Fruit fly (Drosophila melanogaster) whole organism, embryonic: ENCODE data around the gene ATPsynO.

ENCODE experiments used
- Awh ChIP-seq: fragments of 200-800 bp; sonication (Bioruptor generic); IDR thresholded peaks from 2 replicates; pipeline ENCODE4, ENCODE4 v1.3.6; 2022; ENCODE audit warnings: missing biosample characterization, missing genetic modification characterization
- Bteb2 ChIP-seq: fragments of 200-800 bp; sonication (Bioruptor generic); optimal IDR thresholded peaks from 2 replicates; lab custom pipeline; 2016; ENCODE audit warnings: missing biosample characterization, missing genetic modification characterization
- CG10147 ChIP-seq: fragments of 200-800 bp; sonication (Bioruptor generic); optimal IDR thresholded peaks from 2 replicates; lab custom pipeline; 2019; ENCODE audit warnings: missing biosample characterization, mild to moderate bottlenecking, missing genetic modification characterization, moderate library complexity
- CG10209 ChIP-seq: fragments of 200-800 bp; sonication (Bioruptor generic); optimal IDR thresholded peaks from 3 replicates; lab custom pipeline; 2017; ENCODE audit warnings: missing biosample characterization, mild to moderate bottlenecking, missing genetic modification characterization, missing genetic modification reagents
- CG1024 ChIP-seq: fragments of 200-800 bp; sonication (Bioruptor generic); IDR thresholded peaks from 2 replicates; pipeline ENCODE4 v1.3.6; 2022; ENCODE audit warnings: missing biosample characterization, missing genetic modification characterization
- CG10267 ChIP-seq: fragments of 200-800 bp; sonication (Bioruptor generic); optimal IDR thresholded peaks from 2 replicates; lab custom pipeline; 2018; ENCODE audit warnings: missing biosample characterization, mild to moderate bottlenecking, missing genetic modification characterization, moderate library complexity
- CG11093 ChIP-seq: fragments of 200-800 bp; sonication (Bioruptor generic); IDR thresholded peaks from 3 replicates; pipeline ENCODE4 v1.3.6; 2022; ENCODE audit warnings: missing biosample characterization, missing genetic modification characterization
- CG11723 ChIP-seq: fragments of 200-800 bp; sonication (Bioruptor generic); optimal IDR thresholded peaks from 2 replicates; lab custom pipeline; 2017; ENCODE audit warnings: missing biosample characterization, mild to moderate bottlenecking, missing genetic modification characterization
- CG13775 ChIP-seq: fragments of 200-800 bp; sonication (Bioruptor generic); optimal IDR thresholded peaks from 3 replicates; lab custom pipeline; 2017; ENCODE audit warnings: missing biosample characterization, mild to moderate bottlenecking, missing genetic modification characterization
- CG15269 ChIP-seq: fragments of 200-800 bp; sonication (Bioruptor generic); optimal IDR thresholded peaks from 2 replicates; lab custom pipeline; 2018; ENCODE audit warnings: missing biosample characterization, mild to moderate bottlenecking, missing genetic modification characterization, moderate library complexity
- CG17328 ChIP-seq: fragments of 200-800 bp; sonication (Bioruptor generic); IDR thresholded peaks from 2 replicates; pipeline ENCODE4 v1.3.6; 2022; ENCODE audit warnings: missing biosample characterization, missing genetic modification characterization
- CG18476 ChIP-seq: fragments of 200-800 bp; sonication (Bioruptor generic); optimal IDR thresholded peaks from 2 replicates; lab custom pipeline; 2016; ENCODE audit warnings: missing biosample characterization, mild to moderate bottlenecking, missing genetic modification characterization
- CG2120 ChIP-seq: fragments of 200-800 bp; sonication (Bioruptor generic); optimal IDR thresholded peaks from 3 replicates; lab custom pipeline; 2016; ENCODE audit warnings: missing biosample characterization, missing genetic modification characterization
- CG3281 ChIP-seq: fragments of 200-800 bp; sonication (Bioruptor generic); optimal IDR thresholded peaks from 3 replicates; lab custom pipeline; 2017; ENCODE audit warnings: missing biosample characterization, mild to moderate bottlenecking, missing genetic modification characterization
- CG3407 ChIP-seq: fragments of 200-800 bp; sonication (Bioruptor generic); optimal IDR thresholded peaks from 2 replicates; lab custom pipeline; 2018; ENCODE audit warnings: missing biosample characterization, mild to moderate bottlenecking, missing genetic modification characterization
- CG4424 ChIP-seq: fragments of 200-800 bp; sonication (Bioruptor generic); optimal IDR thresholded peaks from 3 replicates; lab custom pipeline; 2016; ENCODE audit warnings: missing biosample characterization, missing genetic modification characterization
- CG6254 ChIP-seq: fragments of 200-800 bp; sonication (Bioruptor generic); optimal IDR thresholded peaks from 3 replicates; lab custom pipeline; 2017; ENCODE audit warnings: mild to moderate bottlenecking, missing biosample characterization, missing genetic modification reagents, missing genetic modification characterization
- CG7357 ChIP-seq: fragments of 200-800 bp; sonication (Bioruptor generic); IDR thresholded peaks from 3 replicates; pipeline ENCODE4 v1.3.6; 2022; ENCODE audit warnings: missing biosample characterization, missing genetic modification characterization
- CG9797 ChIP-seq: fragments of 200-800 bp; sonication (Bioruptor generic); optimal IDR thresholded peaks from 3 replicates; lab custom pipeline; 2018; ENCODE audit warnings: missing biosample characterization, mild to moderate bottlenecking, missing genetic modification characterization
- Fer3 ChIP-seq: fragments of 200-800 bp; sonication (Bioruptor generic); optimal IDR thresholded peaks from 2 replicates; lab custom pipeline; 2018; ENCODE audit warnings: missing biosample characterization, mild to moderate bottlenecking, missing genetic modification characterization, moderate library complexity
- HLH3B ChIP-seq: fragments of 200-800 bp; sonication (Bioruptor generic); IDR thresholded peaks from 2 replicates; pipeline ENCODE4 v1.3.6; 2022; ENCODE audit warnings: missing biosample characterization, missing genetic modification characterization
- Jarid2 ChIP-seq: fragments of 200-800 bp; sonication (Bioruptor generic); optimal IDR thresholded peaks from 3 replicates; lab custom pipeline; 2017; ENCODE audit warnings: mild to moderate bottlenecking, missing biosample characterization, missing genetic modification reagents, missing genetic modification characterization
- MESR4 ChIP-seq: fragments of 200-800 bp; sonication (Bioruptor generic); optimal IDR thresholded peaks from 2 replicates; lab custom pipeline; 2018; ENCODE audit warnings: missing biosample characterization, mild to moderate bottlenecking, missing genetic modification characterization, moderate library complexity
- Max ChIP-seq: fragments of 200-800 bp; sonication (Bioruptor generic); optimal IDR thresholded peaks from 2 replicates; lab custom pipeline; 2016; ENCODE audit warnings: missing biosample characterization, mild to moderate bottlenecking, missing genetic modification characterization
- Meics ChIP-seq: fragments of 200-800 bp; sonication (Bioruptor generic); optimal IDR thresholded peaks from 2 replicates; lab custom pipeline; 2017; ENCODE audit warnings: missing biosample characterization, mild to moderate bottlenecking, missing genetic modification characterization
- NK7.1 ChIP-seq: fragments of 200-800 bp; sonication (Bioruptor generic); optimal IDR thresholded peaks from 3 replicates; lab custom pipeline; 2016; ENCODE audit warnings: missing biosample characterization, missing genetic modification characterization
- Trl ChIP-seq, 3 experiments: fragments of >200 bp in 2 of 3; fragments of 200-800 bp in 1 of 3; sonication (Bioruptor generic) in 1 of 3; optimal IDR thresholded peaks; 2 replicates in 1 of 3; 3 replicates in 2 of 3; lab custom pipeline; 2016 to 2017; ENCODE audit warnings: missing biosample characterization in 1 of 3, missing genetic modification characterization in 1 of 3
- al ChIP-seq: fragments of 200-800 bp; sonication (Bioruptor generic); IDR thresholded peaks from 2 replicates; pipeline ENCODE4 v1.3.6; 2022; ENCODE audit warnings: missing biosample characterization, missing genetic modification characterization
- caup ChIP-seq: fragments of 200-800 bp; sonication (Bioruptor generic); optimal IDR thresholded peaks from 3 replicates; lab custom pipeline; 2017; ENCODE audit warnings: missing biosample characterization, mild to moderate bottlenecking, missing genetic modification characterization, moderate library complexity; ENCODE audit not compliant: severe bottlenecking
- dpn ChIP-seq, 2 experiments: fragments of 200-800 bp; sonication (Bioruptor generic); optimal IDR thresholded peaks; 3 replicates each; lab custom pipeline; 2016; ENCODE audit warnings: missing biosample characterization in 2 of 2, missing genetic modification characterization in 2 of 2
- fd96Cb ChIP-seq: fragments of 200-800 bp; sonication (Bioruptor generic); optimal IDR thresholded peaks from 2 replicates; lab custom pipeline; 2018; ENCODE audit warnings: missing biosample characterization, mild to moderate bottlenecking, missing genetic modification characterization, moderate library complexity
- gem ChIP-seq: fragments of 200-800 bp; sonication (Bioruptor generic); optimal IDR thresholded peaks from 2 replicates; lab custom pipeline; 2019; ENCODE audit warnings: missing biosample characterization, mild to moderate bottlenecking, missing genetic modification characterization, moderate library complexity
- gsb-n ChIP-seq: fragments of 200-800 bp; sonication (Bioruptor generic); optimal IDR thresholded peaks from 3 replicates; lab custom pipeline; 2018; ENCODE audit warnings: missing biosample characterization, mild to moderate bottlenecking, missing genetic modification characterization
- lab ChIP-seq: fragments of 200-800 bp; sonication (Bioruptor generic); optimal IDR thresholded peaks from 3 replicates; lab custom pipeline; 2017; ENCODE audit warnings: missing biosample characterization, missing genetic modification characterization, mild to moderate bottlenecking, moderate library complexity, missing genetic modification reagents
- lbe ChIP-seq: fragments of 200-800 bp; sonication (Bioruptor generic); optimal IDR thresholded peaks from 2 replicates; lab custom pipeline; 2016; ENCODE audit warnings: missing biosample characterization, mild to moderate bottlenecking, missing genetic modification characterization
- nmo ChIP-seq: fragments of 200-800 bp; sonication (Bioruptor generic); optimal IDR thresholded peaks from 2 replicates; lab custom pipeline; 2018; ENCODE audit warnings: missing biosample characterization, mild to moderate bottlenecking, missing genetic modification characterization, moderate library complexity
- nom ChIP-seq: fragments of 200-800 bp; sonication (Bioruptor generic); optimal IDR thresholded peaks from 2 replicates; lab custom pipeline; 2017; ENCODE audit warnings: missing biosample characterization, missing genetic modification characterization, mild to moderate bottlenecking, moderate library complexity, missing genetic modification reagents
- odd ChIP-seq: fragments of 200-800 bp; sonication (Bioruptor generic); optimal IDR thresholded peaks from 2 replicates; lab custom pipeline; 2017; ENCODE audit warnings: missing biosample characterization, mild to moderate bottlenecking, missing genetic modification characterization
- phol ChIP-seq: fragments of 200-800 bp; sonication (Bioruptor generic); optimal IDR thresholded peaks from 3 replicates; lab custom pipeline; 2018; ENCODE audit warnings: missing biosample characterization, mild to moderate bottlenecking, missing genetic modification characterization, moderate library complexity
- pum ChIP-seq: fragments of 200-800 bp; sonication (Bioruptor generic); optimal IDR thresholded peaks from 2 replicates; lab custom pipeline; 2016; ENCODE audit warnings: missing biosample characterization, missing genetic modification characterization
- row ChIP-seq: fragments of 200-800 bp; sonication (Bioruptor generic); IDR thresholded peaks from 3 replicates; pipeline ENCODE4 v1.3.6; 2022; ENCODE audit warnings: missing biosample characterization, missing genetic modification characterization
- sc ChIP-seq, 3 experiments: fragments of >200 bp in 2 of 3; fragments of 200-800 bp in 1 of 3; sonication (Bioruptor generic) in 1 of 3; optimal IDR thresholded peaks; 2 replicates in 2 of 3; 3 replicates in 1 of 3; lab custom pipeline; 2017; ENCODE audit warnings: mild to moderate bottlenecking in 1 of 3, missing biosample characterization in 1 of 3, missing genetic modification characterization in 1 of 3, missing genetic modification reagents in 1 of 3
- shn ChIP-seq: fragments of 200-800 bp; sonication (Bioruptor generic); optimal IDR thresholded peaks from 3 replicates; lab custom pipeline; 2016; ENCODE audit warnings: missing biosample characterization, missing genetic modification characterization
- slbo ChIP-seq: fragments of 200-800 bp; sonication (Bioruptor generic); IDR thresholded peaks from 2 replicates; pipeline ENCODE4 v1.3.6; 2022; ENCODE audit warnings: missing biosample characterization, missing genetic modification characterization
- slp2 ChIP-seq: fragments of 200-800 bp; sonication (Bioruptor generic); optimal IDR thresholded peaks from 2 replicates; lab custom pipeline; 2016; ENCODE audit warnings: missing biosample characterization, missing genetic modification characterization
- vfl ChIP-seq: fragments of 200-800 bp; sonication (Bioruptor generic); optimal IDR thresholded peaks from 2 replicates; lab custom pipeline; 2016; ENCODE audit warnings: missing biosample characterization, missing genetic modification characterization
- zen2 ChIP-seq: fragments of 200-800 bp; sonication (Bioruptor generic); IDR thresholded peaks from 3 replicates; pipeline ENCODE4 v1.3.6; 2022; ENCODE audit warnings: missing biosample characterization, missing genetic modification characterization; ENCODE audit not compliant: partially characterized antibody

The ATPsynO gene

DNA sequence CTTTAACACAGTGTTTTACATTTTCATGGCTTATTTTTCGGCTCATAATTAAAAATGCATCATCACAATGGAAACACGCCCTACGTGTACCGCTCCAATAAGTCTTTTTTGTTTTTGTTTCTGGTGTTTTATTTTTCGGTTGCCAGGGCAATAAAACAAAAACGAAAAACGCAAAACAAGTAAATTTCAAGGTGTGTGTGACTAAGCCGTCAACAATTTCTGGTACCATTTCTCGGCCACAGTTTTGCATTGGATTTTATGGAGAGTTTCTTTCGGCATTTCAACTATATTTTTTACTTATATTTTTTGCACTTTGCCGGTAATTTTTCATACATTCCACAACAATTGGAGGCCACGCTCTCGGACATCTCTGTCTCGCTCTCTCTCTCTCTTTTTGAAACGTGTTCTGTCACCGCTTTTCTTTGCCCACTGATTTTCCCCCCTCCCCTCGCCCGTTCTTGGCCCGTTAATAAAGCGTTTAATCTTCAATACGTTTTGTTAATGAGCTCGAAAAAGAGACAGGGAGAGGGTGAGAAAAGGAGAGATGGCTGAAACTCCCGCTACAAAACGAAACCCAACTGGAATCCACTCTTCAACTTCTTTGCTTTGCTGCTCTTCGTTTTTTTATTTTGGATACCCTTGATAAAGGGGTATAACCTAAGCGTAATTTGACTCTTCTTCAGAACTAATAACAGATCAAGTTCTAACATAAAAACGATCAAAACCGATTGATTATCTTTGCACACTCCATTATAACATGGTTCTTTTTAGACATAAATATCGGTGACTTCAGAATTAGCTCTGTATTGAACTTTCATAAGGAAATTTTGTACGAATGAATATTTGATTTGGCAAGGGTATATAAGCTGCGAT lies 27.9 kb downstream of the ATPsynO start (continued):
- TF ChIP-seq CG6254 (GFP tag; lab: Kevin White, UChicago) (peak; percentile 3), CG18476 (GFP tag; lab: Kevin White, UChicago) (no peak), zen2 (GFP tag; lab: Robert Waterston, UW) (no peak), pum (GFP tag; lab: Kevin White, UChicago) (peak; percentile 20), Awh (GFP tag; lab: Robert Waterston, UW) (peak; percentile 69), slbo (0 out of 2 replicates have a peak, but pooled peaks have one; percentile 21), caup (GFP tag; lab: Kevin White, UChicago) (peak; percentile 8), CG2120 (GFP tag; lab: Kevin White, UChicago) (peak; percentile 45), CG3281 (GFP tag; lab: Kevin White, UChicago) (peak; percentile 43), CG11093 (no peak), lbe (GFP tag; lab: Kevin White, UChicago) (peak; percentile 10), nmo (GFP tag; lab: Kevin White, UChicago) (peak; percentile 42), CG10267 (no peak), Trl (optimal IDR thresholded peaks at IDR 0.05; lab: Kevin White, UChicago) (peak; percentile 15 to 45), Trl (GFP tag; optimal IDR thresholded peaks at IDR 0.05; lab: Kevin White, UChicago) (no peak), CG10209 (no peak), nom (peak; percentile 70), slp2 (GFP tag; lab: Kevin White, UChicago) (no peak), CG9797 (GFP tag; lab: Kevin White, UChicago) (no peak), NK7.1 (GFP tag; lab: Kevin White, UChicago) (no peak), CG13775 (no peak), Bteb2 (GFP tag; lab: Kevin White, UChicago) (peak; percentile 4), CG3407 (GFP tag; lab: Kevin White, UChicago) (no peak), CG17328 (GFP tag; lab: Robert Waterston, UW) (no peak), gem (tag; lab: Kevin White, UChicago) (peak; percentile 58), Max (GFP tag; lab: Kevin White, UChicago) (no peak), shn (GFP tag; lab: Kevin White, UChicago) (no peak), fd96Cb (tag; lab: Kevin White, UChicago) (peak; percentile 25), CG11723 (GFP tag; lab: Kevin White, UChicago) (no peak), CG10147 (peak; percentile 19), dpn (GFP tag; optimal IDR thresholded peaks at IDR 0.05; lab: Kevin White, UChicago) (peak in 1 of 2 experiments; percentile 1), Fer3 (tag; lab: Kevin White, UChicago) (peak; percentile 3), Meics (GFP tag; lab: Kevin White, UChicago) (peak; percentile 33), CG15269 (tag; lab: Kevin White, UChicago) (peak; percentile 1), Jarid2 (GFP tag; lab: Kevin White, UChicago) (no peak), al (GFP tag; lab: Robert Waterston, UW) (no peak), odd (GFP tag; lab: Kevin White, UChicago) (no peak), sc (optimal IDR thresholded peaks at IDR 0.05; lab: Kevin White, UChicago) (no peak), sc (GFP tag; optimal IDR thresholded peaks at IDR 0.05; lab: Kevin White, UChicago) (no peak), MESR4 (GFP tag; lab: Kevin White, UChicago) (no peak), phol (tag; lab: Kevin White, UChicago) (peak; percentile 51), CG4424 (peak; percentile 11), gsb-n (peak; percentile 46), HLH3B (0 out of 2 replicates have a peak, but pooled peaks have one; percentile 15), CG1024 (GFP tag; lab: Robert Waterston, UW) (no peak), row (GFP tag; lab: Robert Waterston, UW) (peak; percentile 44; the same call in 1 of the 3 replicates), vfl (peak; percentile 18), lab (GFP tag; lab: Kevin White, UChicago) (peak; percentile 17), CG7357 (GFP tag; lab: Robert Waterston, UW) (no peak)
